Fruit fly (Drosophila melanogaster) whole organism, prepupa: ENCODE measurements around the gene CG46525.

Experiments used
- CG16779 ChIP-seq: fragments of 200-800 bp; sonication (Bioruptor generic); optimal IDR thresholded peaks from 3 replicates; lab custom pipeline; 2017; ENCODE audit warnings: missing biosample characterization, mild to moderate bottlenecking, missing genetic modification characterization
- esn ChIP-seq: fragments of 200-800 bp; sonication (Bioruptor generic); optimal IDR thresholded peaks from 2 replicates; lab custom pipeline; 2016; ENCODE audit warnings: missing biosample characterization, mild to moderate bottlenecking, missing genetic modification characterization, moderate library complexity
- lz ChIP-seq: fragments of 200-800 bp; sonication (Bioruptor generic); optimal IDR thresholded peaks from 3 replicates; lab custom pipeline; 2016; ENCODE audit warnings: missing biosample characterization, missing genetic modification characterization

DNA sequence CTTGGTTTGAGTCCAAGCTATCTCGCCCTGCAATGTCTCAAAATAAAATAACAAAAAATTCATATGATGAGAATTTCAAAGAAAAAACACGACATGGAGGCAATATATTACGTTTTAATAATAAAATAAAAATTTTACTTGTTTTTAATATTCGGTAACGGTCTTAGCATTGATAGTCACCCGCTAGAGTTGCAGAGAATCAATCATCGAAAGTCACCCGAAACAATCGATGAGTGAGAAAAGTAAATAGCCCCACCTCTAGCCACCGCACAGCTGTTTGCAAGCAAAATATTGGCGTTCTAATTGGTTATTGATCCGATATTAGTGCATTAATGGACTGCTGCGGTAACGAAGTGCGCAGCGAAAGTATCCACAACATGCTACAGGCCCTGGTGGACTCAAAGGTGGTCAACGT lies 966 bp downstream of the CG46525 start, which contains the start of gene CG34250:
- TF ChIP-seq CG16779 (tag; lab: Kevin White, UChicago): no peak
- TF ChIP-seq esn (GFP tag; lab: Kevin White, UChicago): peak; percentile 36
- TF ChIP-seq lz (GFP tag; lab: Kevin White, UChicago): peak; percentile 39
